Worm (Caenorhabditis elegans) whole organism, mixed stage, embryonic: ENCODE results near the gene ced-6.

Experiments used
- drap-1 ChIP-seq: fragments of 200-800 bp; sonication (Bioruptor generic); optimal IDR thresholded peaks from 3 replicates; lab custom pipeline; 2018; ENCODE audit warnings: mild to moderate bottlenecking, missing genetic modification characterization, missing compliant biosample characterization
- lsy-2 ChIP-seq: fragments of 150-350 bp; optimal IDR thresholded peaks from 2 replicates; lab custom pipeline; 2014; ENCODE audit warnings: missing biosample characterization, missing genetic modification characterization
- mls-2 ChIP-seq: sonication (generic microtip); optimal IDR thresholded peaks from 2 replicates; lab custom pipeline; 2016; ENCODE audit warnings: mild to moderate bottlenecking, missing genetic modification characterization, moderate library complexity, missing compliant biosample characterization
- nhr-12 ChIP-seq: fragments of 150-350 bp; optimal IDR thresholded peaks from 2 replicates; lab custom pipeline; 2014; ENCODE audit warnings: missing biosample characterization, missing genetic modification characterization
- nhr-2 ChIP-seq: fragments of 150-350 bp; optimal IDR thresholded peaks from 2 replicates; lab custom pipeline; 2014; ENCODE audit warnings: missing biosample characterization, missing genetic modification characterization
- nhr-76 ChIP-seq: sonication (generic microtip); optimal IDR thresholded peaks from 2 replicates; lab custom pipeline; 2017; ENCODE audit warnings: missing biosample characterization, missing genetic modification characterization
- snpc-4 ChIP-seq: fragments of 150-350 bp; optimal IDR thresholded peaks from 2 replicates; lab custom pipeline; 2014; ENCODE audit warnings: missing biosample characterization, missing genetic modification characterization
- unc-120 ChIP-seq: sonication (generic microtip); optimal IDR thresholded peaks from 2 replicates; lab custom pipeline; 2017; ENCODE audit warnings: missing genetic modification characterization, missing compliant biosample characterization; ENCODE audit not compliant: poor library complexity, severe bottlenecking
- ztf-11 ChIP-seq: fragments of 150-350 bp; optimal IDR thresholded peaks from 2 replicates; lab custom pipeline; 2014; ENCODE audit warnings: missing biosample characterization, missing genetic modification characterization

DNA sequence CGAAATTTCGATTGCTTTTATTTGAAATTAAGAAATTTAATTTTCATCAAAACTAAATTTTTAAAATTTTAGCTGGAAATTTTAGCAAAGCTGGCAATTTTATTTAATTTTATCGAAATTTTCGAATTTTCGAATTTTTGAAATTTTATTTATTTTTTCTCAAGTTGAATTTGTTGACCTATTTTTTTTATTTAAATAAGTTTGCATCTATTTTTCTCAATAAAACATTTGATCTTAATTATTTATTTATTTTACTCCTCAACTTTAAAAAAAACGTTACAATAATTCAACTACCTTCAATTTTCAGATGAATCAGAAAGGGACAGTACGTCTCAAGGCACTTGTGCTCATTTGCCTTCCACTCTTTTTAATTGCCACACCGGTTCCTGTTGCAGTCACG lies 29.3 kb downstream of the ced-6 start, which contains the start of gene daf-4:
- TF ChIP-seq ztf-11 (tag; lab: Kevin White, UChicago), result no peak
- no peak for TF ChIP-seq snpc-4
- TF ChIP-seq nhr-76 (tag; lab: Kevin White, UChicago), result no peak
- no peak for TF ChIP-seq mls-2 (tag; lab: Kevin White, UChicago)
- TF ChIP-seq lsy-2 (tag; lab: Kevin White, UChicago), result no peak
- no peak for TF ChIP-seq nhr-12 (tag; lab: Kevin White, UChicago)
- TF ChIP-seq drap-1 (GFP tag; lab: Kevin White, UChicago), result no peak
- TF ChIP-seq unc-120 (tag; lab: Kevin White, UChicago), result no peak
- no peak for TF ChIP-seq nhr-2 (tag; lab: Kevin White, UChicago)
